Fruit fly (Drosophila melanogaster) whole organism, embryonic: ENCODE results near the gene Sec24CD.

ENCODE experiments used
- Aef1 ChIP-seq: fragments of 200-800 bp; sonication (Bioruptor generic); IDR thresholded peaks from 3 replicates; pipeline ENCODE4 v1.3.6; 2022; ENCODE audit warnings: missing biosample characterization, missing genetic modification characterization
- Asciz ChIP-seq: fragments of 200-800 bp; sonication (Bioruptor generic); optimal IDR thresholded peaks from 2 replicates; lab custom pipeline; 2017; ENCODE audit warnings: missing biosample characterization, mild to moderate bottlenecking, missing genetic modification characterization, missing genetic modification reagents
- Bgb ChIP-seq: fragments of 200-800 bp; sonication (Bioruptor generic); IDR thresholded peaks from 2 replicates; pipeline ENCODE4 v1.3.6; 2022; ENCODE audit warnings: missing biosample characterization, missing genetic modification characterization; ENCODE audit not compliant: partially characterized antibody
- CG10147 ChIP-seq: fragments of 200-800 bp; sonication (Bioruptor generic); optimal IDR thresholded peaks from 2 replicates; lab custom pipeline; 2019; ENCODE audit warnings: missing biosample characterization, mild to moderate bottlenecking, missing genetic modification characterization, moderate library complexity
- CG10209 ChIP-seq: fragments of 200-800 bp; sonication (Bioruptor generic); optimal IDR thresholded peaks from 3 replicates; lab custom pipeline; 2017; ENCODE audit warnings: missing biosample characterization, mild to moderate bottlenecking, missing genetic modification characterization, missing genetic modification reagents
- CG10366 ChIP-seq: fragments of 200-800 bp; sonication (Bioruptor generic); IDR thresholded peaks from 2 replicates; pipeline ENCODE4 v1.3.6; 2022; ENCODE audit warnings: missing biosample characterization, missing genetic modification characterization
- CG13287 ChIP-seq: fragments of 200-800 bp; sonication (Bioruptor generic); IDR thresholded peaks from 2 replicates; pipeline ENCODE4 v1.3.6; 2022; ENCODE audit warnings: missing biosample characterization, missing genetic modification characterization; ENCODE audit not compliant: partially characterized antibody
- CG13296 ChIP-seq: fragments of 200-800 bp; sonication (Bioruptor generic); optimal IDR thresholded peaks from 3 replicates; lab custom pipeline; 2018; ENCODE audit warnings: missing biosample characterization, mild to moderate bottlenecking, missing genetic modification characterization
- CG13775 ChIP-seq: fragments of 200-800 bp; sonication (Bioruptor generic); optimal IDR thresholded peaks from 3 replicates; lab custom pipeline; 2017; ENCODE audit warnings: missing biosample characterization, mild to moderate bottlenecking, missing genetic modification characterization
- CG17359 ChIP-seq: fragments of 200-800 bp; sonication (Bioruptor generic); optimal IDR thresholded peaks from 3 replicates; lab custom pipeline; 2018; ENCODE audit warnings: missing biosample characterization, mild to moderate bottlenecking, missing genetic modification characterization, moderate library complexity
- CG17385 ChIP-seq: fragments of 200-800 bp; sonication (Bioruptor generic); optimal IDR thresholded peaks from 3 replicates; lab custom pipeline; 2018; ENCODE audit warnings: missing biosample characterization, mild to moderate bottlenecking, missing genetic modification characterization
- CG1832 ChIP-seq: fragments of 200-800 bp; sonication (Bioruptor generic); optimal IDR thresholded peaks from 2 replicates; lab custom pipeline; 2017; ENCODE audit warnings: missing biosample characterization, mild to moderate bottlenecking, missing genetic modification characterization, inconsistent platforms
- CG2199 ChIP-seq: fragments of 200-800 bp; sonication (Bioruptor generic); IDR thresholded peaks from 3 replicates; pipeline ENCODE4 v1.3.6; 2022; ENCODE audit warnings: missing biosample characterization, missing genetic modification characterization
- CG2889 ChIP-seq: fragments of 200-800 bp; sonication (Bioruptor generic); IDR thresholded peaks from 3 replicates; pipeline ENCODE4 v1.3.6; 2022; ENCODE audit warnings: missing biosample characterization, missing genetic modification characterization
- CG31365 ChIP-seq: fragments of 200-800 bp; sonication (Bioruptor generic); optimal IDR thresholded peaks from 2 replicates; lab custom pipeline; 2018; ENCODE audit warnings: missing biosample characterization, mild to moderate bottlenecking, missing genetic modification characterization
- CG34376 ChIP-seq: fragments of 200-800 bp; sonication (Bioruptor generic); optimal IDR thresholded peaks from 2 replicates; lab custom pipeline; 2018; ENCODE audit warnings: missing biosample characterization, mild to moderate bottlenecking, missing genetic modification characterization
- CG6689 ChIP-seq: fragments of 200-800 bp; sonication (Bioruptor generic); IDR thresholded peaks from 2 replicates; pipeline ENCODE4 v1.3.6; 2022; ENCODE audit warnings: missing biosample characterization, missing genetic modification characterization
- CG7372 ChIP-seq: fragments of 200-800 bp; sonication (Bioruptor generic); IDR thresholded peaks from 2 replicates; pipeline ENCODE4 v1.3.6; 2022; ENCODE audit warnings: missing biosample characterization, missing genetic modification characterization
- CG8765 ChIP-seq: fragments of 200-800 bp; sonication (Bioruptor generic); IDR thresholded peaks from 2 replicates; pipeline ENCODE4 v1.3.6; 2022; ENCODE audit warnings: missing biosample characterization, missing genetic modification characterization
- CG9932 ChIP-seq: fragments of 200-800 bp; sonication (Bioruptor generic); IDR thresholded peaks from 2 replicates; pipeline ENCODE4 v1.3.6; 2022; ENCODE audit warnings: missing biosample characterization, missing genetic modification characterization
- CoRest ChIP-seq: fragments of 200-800 bp; sonication (Bioruptor generic); optimal IDR thresholded peaks from 3 replicates; lab custom pipeline; 2018; ENCODE audit warnings: missing biosample characterization, mild to moderate bottlenecking, missing genetic modification characterization, moderate library complexity
- Dip2 ChIP-seq: fragments of 200-800 bp; sonication (Bioruptor generic); IDR thresholded peaks from 2 replicates; pipeline ENCODE4 v1.3.6; 2022; ENCODE audit warnings: missing biosample characterization, missing genetic modification characterization
- Dref ChIP-seq: fragments of 200-800 bp; sonication (Bioruptor generic); IDR thresholded peaks from 2 replicates; pipeline ENCODE4 v1.3.6; 2022; ENCODE audit warnings: missing biosample characterization, missing genetic modification characterization
- HLH54F ChIP-seq: fragments of 200-800 bp; sonication (Bioruptor generic); optimal IDR thresholded peaks from 3 replicates; lab custom pipeline; 2016; ENCODE audit warnings: missing biosample characterization, missing genetic modification characterization
- Hr51 ChIP-seq, 2 experiments: fragments of 200-800 bp; sonication (Bioruptor generic); optimal IDR thresholded peaks; 2 replicates in 1 of 2; 3 replicates in 1 of 2; lab custom pipeline; 2016 to 2018; ENCODE audit warnings: missing biosample characterization in 2 of 2, missing genetic modification characterization in 2 of 2, mild to moderate bottlenecking in 1 of 2, moderate library complexity in 1 of 2
- Meics ChIP-seq: fragments of 200-800 bp; sonication (Bioruptor generic); optimal IDR thresholded peaks from 2 replicates; lab custom pipeline; 2017; ENCODE audit warnings: missing biosample characterization, mild to moderate bottlenecking, missing genetic modification characterization
- Nf-YB ChIP-seq: fragments of 200-800 bp; sonication (Bioruptor generic); optimal IDR thresholded peaks from 3 replicates; lab custom pipeline; 2019; ENCODE audit warnings: missing biosample characterization, mild to moderate bottlenecking, missing genetic modification characterization, moderate library complexity
- Opbp ChIP-seq: fragments of 200-800 bp; sonication (Bioruptor generic); IDR thresholded peaks from 3 replicates; pipeline ENCODE4 v1.3.6; 2022; ENCODE audit warnings: missing biosample characterization, missing genetic modification characterization; ENCODE audit not compliant: partially characterized antibody
- Optix ChIP-seq: fragments of 200-800 bp; sonication (Bioruptor generic); IDR thresholded peaks from 3 replicates; pipeline ENCODE4 v1.3.6; 2022; ENCODE audit warnings: missing biosample characterization, missing genetic modification characterization
- Pdp1 ChIP-seq, 2 experiments: fragments of 200-800 bp; sonication (Bioruptor generic); optimal IDR thresholded peaks; 3 replicates each; lab custom pipeline; 2016; ENCODE audit warnings: missing biosample characterization in 2 of 2, missing genetic modification characterization in 2 of 2, mild to moderate bottlenecking in 1 of 2, moderate library complexity in 1 of 2
- Rx ChIP-seq: fragments of 200-800 bp; sonication (Bioruptor generic); IDR thresholded peaks from 2 replicates; pipeline ENCODE4 v1.3.6; 2022; ENCODE audit warnings: missing biosample characterization, missing genetic modification characterization
- Sin3A ChIP-seq: fragments of >200 bp; optimal IDR thresholded peaks from 2 replicates; lab custom pipeline; 2018
- Vsx1 ChIP-seq: fragments of 200-800 bp; sonication (Bioruptor generic); optimal IDR thresholded peaks from 2 replicates; lab custom pipeline; 2017; ENCODE audit warnings: missing biosample characterization, mild to moderate bottlenecking, missing genetic modification characterization, missing genetic modification reagents
- chn ChIP-seq: fragments of 200-800 bp; sonication (Bioruptor generic); optimal IDR thresholded peaks from 2 replicates; lab custom pipeline; 2016; ENCODE audit warnings: missing biosample characterization, missing genetic modification characterization
- corto ChIP-seq: fragments of 200-800 bp; sonication (Bioruptor generic); optimal IDR thresholded peaks from 2 replicates; lab custom pipeline; 2016; ENCODE audit warnings: missing biosample characterization, mild to moderate bottlenecking, missing genetic modification characterization, moderate library complexity
- dmrt99B ChIP-seq: fragments of 200-800 bp; sonication (Bioruptor generic); optimal IDR thresholded peaks from 2 replicates; lab custom pipeline; 2018; ENCODE audit warnings: missing biosample characterization, mild to moderate bottlenecking, missing genetic modification characterization, moderate library complexity
- fd3F ChIP-seq: fragments of 200-800 bp; sonication (Bioruptor generic); optimal IDR thresholded peaks from 2 replicates; lab custom pipeline; 2018; ENCODE audit warnings: missing biosample characterization, mild to moderate bottlenecking, missing genetic modification characterization, moderate library complexity
- gro ChIP-seq: fragments of 200-800 bp; sonication (Bioruptor generic); optimal IDR thresholded peaks from 2 replicates; lab custom pipeline; 2016; ENCODE audit warnings: missing biosample characterization, missing genetic modification characterization
- gsb-n ChIP-seq: fragments of 200-800 bp; sonication (Bioruptor generic); optimal IDR thresholded peaks from 3 replicates; lab custom pipeline; 2018; ENCODE audit warnings: missing biosample characterization, mild to moderate bottlenecking, missing genetic modification characterization
- ham ChIP-seq: fragments of 200-800 bp; sonication (Bioruptor generic); IDR thresholded peaks from 2 replicates; pipeline ENCODE4 v1.3.6; 2022; ENCODE audit warnings: missing biosample characterization, missing genetic modification characterization
- hb ChIP-seq: fragments of 200-800 bp; sonication (Bioruptor generic); IDR thresholded peaks from 3 replicates; pipeline ENCODE4 v1.3.6; 2022; ENCODE audit warnings: missing biosample characterization, missing genetic modification characterization; ENCODE audit not compliant: partially characterized antibody
- jing ChIP-seq: fragments of 200-800 bp; sonication (Bioruptor generic); optimal IDR thresholded peaks from 2 replicates; lab custom pipeline; 2018; ENCODE audit warnings: missing biosample characterization, mild to moderate bottlenecking, missing genetic modification characterization
- lab ChIP-seq: fragments of 200-800 bp; sonication (Bioruptor generic); optimal IDR thresholded peaks from 3 replicates; lab custom pipeline; 2017; ENCODE audit warnings: missing biosample characterization, missing genetic modification characterization, mild to moderate bottlenecking, moderate library complexity, missing genetic modification reagents
- pb ChIP-seq: fragments of 200-800 bp; sonication (Bioruptor generic); optimal IDR thresholded peaks from 3 replicates; lab custom pipeline; 2016; ENCODE audit warnings: missing biosample characterization, missing genetic modification characterization
- sd ChIP-seq: fragments of 200-800 bp; sonication (Bioruptor generic); optimal IDR thresholded peaks from 3 replicates; lab custom pipeline; 2018; ENCODE audit warnings: missing biosample characterization, mild to moderate bottlenecking, missing genetic modification characterization, moderate library complexity
- trem ChIP-seq: fragments of 200-800 bp; optimal IDR thresholded peaks from 3 replicates; lab custom pipeline; 2019; ENCODE audit warnings: missing biosample characterization, mild to moderate bottlenecking, missing genetic modification characterization, moderate library complexity
- vnd ChIP-seq: fragments of 200-800 bp; sonication (Bioruptor generic); IDR thresholded peaks from 3 replicates; pipeline ENCODE4 v1.3.6; 2022; ENCODE audit warnings: missing biosample characterization, missing genetic modification characterization; ENCODE audit not compliant: partially characterized antibody
- vvl ChIP-seq: fragments of 200-800 bp; sonication (Bioruptor generic); IDR thresholded peaks from 2 replicates; pipeline ENCODE4 v1.3.6; 2022; ENCODE audit warnings: missing biosample characterization, missing genetic modification characterization
- wek ChIP-seq: fragments of 200-800 bp; sonication (Bioruptor generic); optimal IDR thresholded peaks from 3 replicates; lab custom pipeline; 2018; ENCODE audit warnings: missing biosample characterization, mild to moderate bottlenecking, missing genetic modification characterization, moderate library complexity
- zfh1 ChIP-seq: fragments of 200-800 bp; sonication (Bioruptor generic); IDR thresholded peaks from 3 replicates; pipeline ENCODE4 v1.3.6; 2022; ENCODE audit warnings: missing biosample characterization, missing genetic modification characterization

Gene Sec24CD

dm6 chr2L:2227316-2227715, 9.3 kb downstream of the Sec24CD start (continued):
- no peak for TF ChIP-seq CG17385 (GFP tag; lab: Kevin White, UChicago)
- TF ChIP-seq zfh1: peak; percentile 61; the same call in 1 of the 3 replicates
- no peak for TF ChIP-seq CG9932
- TF ChIP-seq CG13775 (GFP tag; lab: Kevin White, UChicago): no peak
- TF ChIP-seq jing: no peak
- peak; percentile 51 for TF ChIP-seq Asciz (GFP tag; lab: Kevin White, UChicago)
- TF ChIP-seq dmrt99B (tag; lab: Kevin White, UChicago): peak; percentile 72
- TF ChIP-seq Dref (GFP tag; lab: Robert Waterston, UW): no peak
- no peak for TF ChIP-seq Optix (GFP tag; lab: Robert Waterston, UW)
- TF ChIP-seq CG2199 (GFP tag; lab: Robert Waterston, UW): no peak
- no peak for TF ChIP-seq Dip2 (GFP tag; lab: Robert Waterston, UW)
- no peak for TF ChIP-seq gsb-n
- TF ChIP-seq Sin3A (lab: Kevin White, UChicago): no peak
- no peak for TF ChIP-seq CG8765 (GFP tag; lab: Robert Waterston, UW)
- TF ChIP-seq CG34376 (GFP tag; lab: Kevin White, UChicago): no peak
- no peak for TF ChIP-seq CG31365 (tag; lab: Kevin White, UChicago)
- no peak for TF ChIP-seq Vsx1 (GFP tag; lab: Kevin White, UChicago)
- peak; percentile 65 for TF ChIP-seq CG17359 (tag; lab: Kevin White, UChicago)
- no peak for TF ChIP-seq corto
- TF ChIP-seq CG2889 (GFP tag; lab: Robert Waterston, UW): no peak
- TF ChIP-seq Aef1 (GFP tag; lab: Robert Waterston, UW): peak; percentile 36; the same call in 2 of the 3 replicates
- TF ChIP-seq fd3F (GFP tag; lab: Kevin White, UChicago): no peak
- TF ChIP-seq Bgb (GFP tag; lab: Robert Waterston, UW): no peak
- peak; percentile 86 for TF ChIP-seq vvl (GFP tag; lab: Robert Waterston, UW)
- no peak for TF ChIP-seq vnd (GFP tag; lab: Robert Waterston, UW)
- TF ChIP-seq sd: no peak
- TF ChIP-seq CG7372: no peak
- peak in 1 of 2 experiments; percentile 14 for TF ChIP-seq Hr51 (GFP tag; optimal IDR thresholded peaks at IDR 0.05; lab: Kevin White, UChicago)
- no peak for TF ChIP-seq Nf-YB (GFP tag; lab: Kevin White, UChicago)
- peak; percentile 60 for TF ChIP-seq Rx
- TF ChIP-seq ham (GFP tag; lab: Robert Waterston, UW): no peak
- TF ChIP-seq Meics (GFP tag; lab: Kevin White, UChicago): peak; percentile 27
- TF ChIP-seq CG13287: no peak
- no peak for TF ChIP-seq pb
- peak; percentile 10 for TF ChIP-seq HLH54F (GFP tag; lab: Kevin White, UChicago)
- peak; percentile 19 for TF ChIP-seq CG10209 (GFP tag; lab: Kevin White, UChicago)
- peak; percentile 21 for TF ChIP-seq CoRest
- TF ChIP-seq lab (GFP tag; lab: Kevin White, UChicago): peak; percentile 54
- no peak for TF ChIP-seq CG10147 (GFP tag; lab: Kevin White, UChicago)
- no peak for TF ChIP-seq gro (GFP tag; lab: Kevin White, UChicago)
- no peak; the same call in 1 of the 2 replicates for TF ChIP-seq CG10366 (GFP tag; lab: Robert Waterston, UW)
- TF ChIP-seq wek: peak; percentile 40
- peak; percentile 62 for TF ChIP-seq CG6689 (GFP tag; lab: Robert Waterston, UW)
- peak; percentile 41 for TF ChIP-seq CG13296 (GFP tag; lab: Kevin White, UChicago)
- TF ChIP-seq hb (GFP tag; lab: Robert Waterston, UW): no peak
- TF ChIP-seq Opbp (GFP tag; lab: Robert Waterston, UW): no peak
- TF ChIP-seq chn (GFP tag; lab: Kevin White, UChicago): peak; percentile 18
- TF ChIP-seq trem (tag; lab: Kevin White, UChicago): peak; percentile 10
- TF ChIP-seq Pdp1 (GFP tag; optimal IDR thresholded peaks at IDR 0.05; lab: Kevin White, UChicago): peak; percentile 17 to 24
- TF ChIP-seq CG1832 (GFP tag; lab: Kevin White, UChicago): no peak
